Worm (Caenorhabditis elegans) whole organism, young adult: ENCODE measurements around the gene egas-4.

Experiments
- B0035.1 ChIP-seq: sonication (generic microtip); optimal IDR thresholded peaks from 2 replicates; lab custom pipeline; 2016; ENCODE audit warnings: missing genetic modification characterization, mild to moderate bottlenecking, missing compliant biosample characterization, missing genotype, missing genetic modification reagents
- C17E4.6 ChIP-seq: fragments of 200-800 bp; sonication (Bioruptor generic); IDR thresholded peaks from 2 replicates; pipeline ENCODE4 v1.3.6; 2022; ENCODE audit warnings: missing genetic modification reagents, missing genetic modification characterization, missing compliant biosample characterization
- D2030.7 ChIP-seq: fragments of 200-800 bp; sonication (Bioruptor generic); IDR thresholded peaks from 2 replicates; pipeline ENCODE4 v1.3.6; 2022; ENCODE audit warnings: missing genetic modification reagents, missing genetic modification characterization, missing compliant biosample characterization
- F23B12.7 ChIP-seq: sonication (generic microtip); optimal IDR thresholded peaks from 2 replicates; lab custom pipeline; 2017; ENCODE audit warnings: missing genetic modification characterization, mild to moderate bottlenecking, missing compliant biosample characterization, antibody characterized with exemption, moderate library complexity; ENCODE audit not compliant: insufficient read depth
- F33H1.4 ChIP-seq: fragments of 200-800 bp; sonication (Bioruptor generic); IDR thresholded peaks from 2 replicates; pipeline ENCODE4 v1.3.6; 2022; ENCODE audit warnings: missing genetic modification reagents, missing genetic modification characterization, missing compliant biosample characterization
- F49E8.2 ChIP-seq: sonication (generic microtip); optimal IDR thresholded peaks from 3 replicates; lab custom pipeline; 2017; ENCODE audit warnings: missing genetic modification characterization, mild to moderate bottlenecking, missing compliant biosample characterization, antibody characterized with exemption, moderate library complexity; ENCODE audit not compliant: insufficient read depth
- F55B11.4 ChIP-seq: sonication (generic microtip); optimal IDR thresholded peaks from 2 replicates; lab custom pipeline; 2016; ENCODE audit warnings: missing compliant biosample characterization, missing genetic modification characterization, borderline replicate concordance; ENCODE audit not compliant: insufficient read depth
- F57C9.4 ChIP-seq: sonication (generic microtip); optimal IDR thresholded peaks from 2 replicates; lab custom pipeline; 2017; ENCODE audit warnings: mild to moderate bottlenecking, missing genetic modification characterization, missing compliant biosample characterization
- K12H6.12 ChIP-seq: fragments of 200-800 bp; sonication (Bioruptor generic); optimal IDR thresholded peaks from 2 replicates; lab custom pipeline; 2018; ENCODE audit warnings: mild to moderate bottlenecking, missing genetic modification characterization, missing compliant biosample characterization
- T07F8.4 ChIP-seq: sonication (generic microtip); optimal IDR thresholded peaks from 2 replicates; lab custom pipeline; 2016; ENCODE audit warnings: mild to moderate bottlenecking, missing genetic modification characterization, moderate library complexity, missing compliant biosample characterization
- Y53F4B.3 ChIP-seq: fragments of 200-800 bp; sonication (Bioruptor generic); IDR thresholded peaks from 2 replicates; pipeline ENCODE4 v1.3.6; 2022; ENCODE audit warnings: missing genetic modification reagents, missing genetic modification characterization, missing compliant biosample characterization
- Y53G8AR.9 ChIP-seq: fragments of 200-800 bp; sonication (Bioruptor generic); conservative IDR thresholded peaks from 2 replicates; pipeline ENCODE4 v1.3.6; 2022; ENCODE audit warnings: missing genetic modification reagents, missing genetic modification characterization, missing compliant biosample characterization
- ZK185.1 ChIP-seq: sonication (generic microtip); optimal IDR thresholded peaks from 2 replicates; lab custom pipeline; 2016; ENCODE audit warnings: mild to moderate bottlenecking, missing genetic modification characterization, missing compliant biosample characterization; ENCODE audit not compliant: poor library complexity, severe bottlenecking
- bed-1 ChIP-seq: fragments of 200-800 bp; sonication (Bioruptor generic); IDR thresholded peaks from 2 replicates; pipeline ENCODE4 v1.3.6; 2022; ENCODE audit warnings: missing genetic modification reagents, missing genetic modification characterization, missing compliant biosample characterization
- ccch-3 ChIP-seq: fragments of 200-800 bp; sonication (Bioruptor generic); optimal IDR thresholded peaks from 2 replicates; lab custom pipeline; 2018; ENCODE audit warnings: mild to moderate bottlenecking, missing genetic modification characterization, missing compliant biosample characterization
- ceh-40 ChIP-seq: fragments of 200-800 bp; sonication (Bioruptor generic); IDR thresholded peaks from 2 replicates; pipeline ENCODE4 v1.3.6; 2022; ENCODE audit warnings: missing genetic modification characterization, missing compliant biosample characterization
- die-1 ChIP-seq: sonication (generic microtip); optimal IDR thresholded peaks from 2 replicates; lab custom pipeline; 2016; ENCODE audit warnings: missing genotype, mild to moderate bottlenecking, missing genetic modification characterization, missing compliant biosample characterization
- dpl-1 ChIP-seq: fragments of 150-350 bp; optimal IDR thresholded peaks from 2 replicates; lab custom pipeline; 2014; ENCODE audit warnings: missing biosample characterization, missing genetic modification reagents, missing genetic modification characterization
- efl-1 ChIP-seq: fragments of 150-350 bp; optimal IDR thresholded peaks from 2 replicates; lab custom pipeline; 2014; ENCODE audit warnings: missing biosample characterization, missing genetic modification reagents, missing genetic modification characterization
- egl-18 ChIP-seq: fragments of 200-800 bp; sonication (Bioruptor generic); IDR thresholded peaks from 2 replicates; pipeline ENCODE4 v1.3.6; 2022; ENCODE audit warnings: missing genetic modification reagents, missing genetic modification characterization, missing compliant biosample characterization
- ekl-4 ChIP-seq: fragments of 200-800 bp; sonication (Bioruptor generic); IDR thresholded peaks from 2 replicates; pipeline ENCODE4 v1.3.6; 2022; ENCODE audit warnings: missing genetic modification reagents, missing genetic modification characterization, missing compliant biosample characterization
- hlh-26 ChIP-seq: fragments of 200-800 bp; sonication (Bioruptor generic); conservative IDR thresholded peaks from 2 replicates; pipeline ENCODE4 v1.3.6; 2022; ENCODE audit warnings: missing genetic modification reagents, missing genetic modification characterization, missing compliant biosample characterization
- lin-35 ChIP-seq, 3 experiments: fragments of 150-350 bp in 2 of 3; sonication (generic microtip) in 1 of 3; optimal IDR thresholded peaks; 2 replicates each; lab custom pipeline; 2014 to 2018; ENCODE audit warnings: missing biosample characterization in 3 of 3, missing genetic modification characterization in 3 of 3, missing genetic modification reagents in 3 of 3
- lsy-27 ChIP-seq: sonication (generic microtip); optimal IDR thresholded peaks from 2 replicates; lab custom pipeline; 2017; ENCODE audit warnings: missing genetic modification characterization, mild to moderate bottlenecking, missing compliant biosample characterization, antibody characterized with exemption, missing genotype, borderline replicate concordance; ENCODE audit not compliant: insufficient read depth
- madf-8 ChIP-seq: fragments of 200-800 bp; sonication (Bioruptor generic); conservative IDR thresholded peaks from 2 replicates; pipeline ENCODE4 v1.3.6; 2022; ENCODE audit warnings: missing genetic modification reagents, missing genetic modification characterization, missing compliant biosample characterization
- mcd-1 ChIP-seq: fragments of 200-800 bp; sonication (Bioruptor generic); IDR thresholded peaks from 2 replicates; pipeline ENCODE4 v1.3.6; 2022; ENCODE audit warnings: missing genetic modification reagents, missing genetic modification characterization, missing compliant biosample characterization
- mes-4 ChIP-seq: sonication (generic microtip); optimal IDR thresholded peaks from 2 replicates; lab custom pipeline; 2016; ENCODE audit warnings: missing genotype, missing genetic modification characterization, missing compliant biosample characterization
- nhr-179 ChIP-seq: sonication (generic microtip); optimal IDR thresholded peaks from 2 replicates; lab custom pipeline; 2016; ENCODE audit warnings: mild to moderate bottlenecking, missing genetic modification characterization, missing compliant biosample characterization
- nhr-27 ChIP-seq: fragments of 200-800 bp; sonication (Bioruptor generic); optimal IDR thresholded peaks from 2 replicates; lab custom pipeline; 2018; ENCODE audit warnings: mild to moderate bottlenecking, missing genetic modification characterization, moderate library complexity, missing compliant biosample characterization
- nhr-80 ChIP-seq: sonication (generic microtip); optimal IDR thresholded peaks from 2 replicates; lab custom pipeline; 2016; ENCODE audit warnings: missing genetic modification characterization, missing compliant biosample characterization
- rec-8 ChIP-seq, 2 experiments: sonication (generic microtip); optimal IDR thresholded peaks; 2 replicates each; lab custom pipeline; 2016; ENCODE audit warnings: mild to moderate bottlenecking in 2 of 2, missing genetic modification characterization in 2 of 2, missing genetic modification reagents in 2 of 2, missing genotype in 2 of 2, missing biosample characterization in 1 of 2, missing compliant biosample characterization in 1 of 2, moderate library complexity in 1 of 2
- rpc-1 ChIP-seq, 2 experiments: fragments of 150-350 bp in 1 of 2; sonication (generic microtip) in 1 of 2; optimal IDR thresholded peaks; 2 replicates each; lab custom pipeline; 2014 to 2018; ENCODE audit warnings: missing biosample characterization in 1 of 2, missing genetic modification characterization in 1 of 2, missing genetic modification reagents in 1 of 2, missing genotype in 1 of 2
- sea-2 ChIP-seq: fragments of 200-800 bp; sonication (Bioruptor generic); IDR thresholded peaks from 2 replicates; pipeline ENCODE4 v1.3.6; 2022; ENCODE audit warnings: missing genetic modification characterization, missing compliant biosample characterization
- snpc-1.3 ChIP-seq: sonication (generic microtip); optimal IDR thresholded peaks from 2 replicates; lab custom pipeline; 2017; ENCODE audit warnings: missing genetic modification characterization, mild to moderate bottlenecking, missing compliant biosample characterization, antibody characterized with exemption, moderate library complexity, missing genotype, missing genetic modification reagents; ENCODE audit not compliant: insufficient read depth
- somi-1 ChIP-seq: fragments of 200-800 bp; sonication (Bioruptor generic); optimal IDR thresholded peaks from 2 replicates; lab custom pipeline; 2018; ENCODE audit warnings: mild to moderate bottlenecking, missing genetic modification characterization, missing compliant biosample characterization
- sptf-2 ChIP-seq: fragments of 200-800 bp; sonication (Bioruptor generic); optimal IDR thresholded peaks from 2 replicates; lab custom pipeline; 2018; ENCODE audit warnings: mild to moderate bottlenecking, missing genetic modification characterization, missing compliant biosample characterization
- tbx-9 ChIP-seq: sonication (generic microtip); optimal IDR thresholded peaks from 2 replicates; lab custom pipeline; 2016; ENCODE audit warnings: borderline replicate concordance, missing genetic modification characterization, inconsistent platforms, missing compliant biosample characterization
- tlf-1 ChIP-seq: fragments of 200-800 bp; sonication (Bioruptor generic); optimal IDR thresholded peaks from 2 replicates; lab custom pipeline; 2018; ENCODE audit warnings: mild to moderate bottlenecking, missing genetic modification characterization, missing compliant biosample characterization
- zim-3 ChIP-seq: sonication (generic microtip); optimal IDR thresholded peaks from 2 replicates; lab custom pipeline; 2017; ENCODE audit warnings: mild to moderate bottlenecking, missing genetic modification characterization, moderate library complexity, missing compliant biosample characterization
- ztf-3 ChIP-seq: fragments of 200-800 bp; sonication (Bioruptor generic); optimal IDR thresholded peaks from 2 replicates; lab custom pipeline; 2018; ENCODE audit warnings: mild to moderate bottlenecking, missing genetic modification characterization, missing compliant biosample characterization

Gene egas-4

ce11 chrIV:7454890-7455289 is 42.8 kb downstream of the egas-4 start:
- TF ChIP-seq Y53G8AR.9 (no peak), nhr-80 (tag; lab: Kevin White, UChicago) (no peak), ccch-3 (no peak), tlf-1 (GFP tag; lab: Kevin White, UChicago) (no peak), snpc-1.3 (tag; lab: Kevin White, UChicago) (no peak), B0035.1 (tag; lab: Kevin White, UChicago) (no peak), nhr-27 (tag; lab: Kevin White, UChicago) (no peak), die-1 (tag; lab: Kevin White, UChicago) (no peak), hlh-26 (GFP tag; lab: Robert Waterston, UW) (no peak), T07F8.4 (tag; lab: Kevin White, UChicago) (no peak), lin-35 (GFP tag; optimal IDR thresholded peaks at IDR 0.05; lab: Kevin White, UChicago) (no peak), F49E8.2 (tag; lab: Kevin White, UChicago) (no peak), K12H6.12 (tag; lab: Kevin White, UChicago) (no peak), dpl-1 (no peak), lsy-27 (tag; lab: Kevin White, UChicago) (no peak), ceh-40 (GFP tag; lab: Robert Waterston, UW) (no peak), bed-1 (GFP tag; lab: Robert Waterston, UW) (no peak), D2030.7 (no peak), sptf-2 (GFP tag; lab: Kevin White, UChicago) (no peak), F23B12.7 (tag; lab: Kevin White, UChicago) (no peak)

- no peak for TF ChIP-seq hlh-26 (GFP tag; lab: Robert Waterston, UW)
- no peak for TF ChIP-seq mes-4 (tag; lab: Kevin White, UChicago)
- TF ChIP-seq F57C9.4 = no peak
- TF ChIP-seq nhr-27 (tag; lab: Kevin White, UChicago) = no peak
Observed at ce11 chrIV:7453661-7454159, 43.9 kb downstream of the egas-4 start.

ce11 chrIV:7451345-7451744 is 46.3 kb downstream of the egas-4 start, which contains the start of gene tes-1:
tes-1 (minus strand) TSS chrIV:7451445.
- TF ChIP-seq madf-8 (no peak), tbx-9 (no peak), F55B11.4 (tag; lab: Kevin White, UChicago) (no peak), zim-3 (tag; lab: Kevin White, UChicago) (no peak), rpc-1 (optimal IDR thresholded peaks at IDR 0.05; lab: Kevin White, UChicago) (no peak), rpc-1 (tag; optimal IDR thresholded peaks at IDR 0.05; lab: Kevin White, UChicago) (no peak), ztf-3 (GFP tag; lab: Kevin White, UChicago) (no peak), rec-8 (tag; optimal IDR thresholded peaks at IDR 0.05; lab: Kevin White, UChicago) (no peak)

DNA sequence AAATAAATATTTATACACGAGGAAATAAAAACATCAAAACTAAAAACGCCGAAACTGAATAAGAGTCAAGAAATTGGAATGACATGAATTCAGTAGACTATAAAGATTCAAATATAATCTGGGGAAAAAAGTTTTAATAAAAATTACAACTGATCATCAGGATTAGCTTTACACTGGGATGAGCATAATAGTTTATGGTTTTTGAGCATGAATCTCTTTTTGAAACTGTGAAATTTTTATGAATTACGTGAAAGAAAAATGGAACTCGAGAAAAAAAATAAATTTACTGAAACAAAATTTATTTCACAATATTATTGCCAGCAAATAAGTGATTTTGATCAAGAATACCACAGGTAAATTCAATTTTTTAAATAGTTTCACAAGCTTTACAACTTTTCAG is 50.1 kb downstream of the egas-4 start, which contains the start of gene B0496.2:
B0496.2 (plus strand) TSS at position 301 of the 400 bp plus-strand sequence.
- TF ChIP-seq nhr-179 (no peak), egl-18 (no peak), die-1 (tag; lab: Kevin White, UChicago) (no peak), somi-1 (GFP tag; lab: Kevin White, UChicago) (no peak), F33H1.4 (GFP tag; lab: Robert Waterston, UW) (no peak), efl-1 (GFP tag; lab: Kevin White, UChicago) (no peak), ekl-4 (GFP tag; lab: Robert Waterston, UW) (no peak), Y53F4B.3 (GFP tag; lab: Robert Waterston, UW) (no peak), sea-2 (no peak), C17E4.6 (GFP tag; lab: Robert Waterston, UW) (no peak), ZK185.1 (no peak), mcd-1 (GFP tag; lab: Robert Waterston, UW) (no peak)
